Fruit fly (Drosophila melanogaster) whole organism, embryonic: ENCODE data around the gene CG34268.

Experiments
- ATbp ChIP-seq: fragments of 200-800 bp; sonication (Bioruptor generic); optimal IDR thresholded peaks from 2 replicates; lab custom pipeline; 2017; ENCODE audit warnings: missing biosample characterization, mild to moderate bottlenecking, missing genetic modification characterization, missing genetic modification reagents
- Asciz ChIP-seq: fragments of 200-800 bp; sonication (Bioruptor generic); optimal IDR thresholded peaks from 2 replicates; lab custom pipeline; 2017; ENCODE audit warnings: missing biosample characterization, mild to moderate bottlenecking, missing genetic modification characterization, missing genetic modification reagents
- Atf6 ChIP-seq: fragments of 200-800 bp; sonication (Bioruptor generic); IDR thresholded peaks from 2 replicates; pipeline ENCODE4 v1.3.6; 2022; ENCODE audit warnings: missing biosample characterization, missing genetic modification characterization
- Awh ChIP-seq: fragments of 200-800 bp; sonication (Bioruptor generic); IDR thresholded peaks from 2 replicates; pipeline ENCODE4, ENCODE4 v1.3.6; 2022; ENCODE audit warnings: missing biosample characterization, missing genetic modification characterization
- BEAF-32 ChIP-seq: fragments of 200-800 bp; sonication (Bioruptor generic); optimal IDR thresholded peaks from 3 replicates; lab custom pipeline; 2017; ENCODE audit warnings: missing biosample characterization, missing genetic modification characterization, mild to moderate bottlenecking, moderate library complexity, missing genetic modification reagents
- CG10543 ChIP-seq: fragments of 200-800 bp; sonication (Bioruptor generic); optimal IDR thresholded peaks from 3 replicates; lab custom pipeline; 2017; ENCODE audit warnings: missing biosample characterization, mild to moderate bottlenecking, missing genetic modification characterization, moderate library complexity
- CG12769 ChIP-seq: fragments of 200-800 bp; sonication (Bioruptor generic); optimal IDR thresholded peaks from 2 replicates; lab custom pipeline; 2019; ENCODE audit warnings: missing biosample characterization, mild to moderate bottlenecking, missing genetic modification characterization, moderate library complexity
- CG13296 ChIP-seq: fragments of 200-800 bp; sonication (Bioruptor generic); optimal IDR thresholded peaks from 3 replicates; lab custom pipeline; 2018; ENCODE audit warnings: missing biosample characterization, mild to moderate bottlenecking, missing genetic modification characterization
- CG13894 ChIP-seq: fragments of 200-800 bp; sonication (Bioruptor generic); optimal IDR thresholded peaks from 3 replicates; lab custom pipeline; 2018; ENCODE audit warnings: missing biosample characterization, mild to moderate bottlenecking, missing genetic modification characterization, moderate library complexity
- CG14014 ChIP-seq: fragments of 200-800 bp; sonication (Bioruptor generic); IDR thresholded peaks from 2 replicates; pipeline ENCODE4 v1.3.6; 2022; ENCODE audit warnings: missing biosample characterization, missing genetic modification characterization
- CG14860 ChIP-seq: fragments of 200-800 bp; sonication (Bioruptor generic); IDR thresholded peaks from 3 replicates; pipeline ENCODE4 v1.3.6; 2022; ENCODE audit warnings: missing biosample characterization, missing genetic modification characterization; ENCODE audit not compliant: partially characterized antibody
- CG15514 ChIP-seq: fragments of 200-800 bp; sonication (Bioruptor generic); optimal IDR thresholded peaks from 3 replicates; lab custom pipeline; 2017; ENCODE audit warnings: missing biosample characterization, missing genetic modification characterization, mild to moderate bottlenecking, moderate library complexity, missing genetic modification reagents
- CG18599 ChIP-seq: fragments of 200-800 bp; sonication (Bioruptor generic); optimal IDR thresholded peaks from 3 replicates; lab custom pipeline; 2017; ENCODE audit warnings: missing biosample characterization, missing genetic modification characterization, mild to moderate bottlenecking, moderate library complexity, missing genetic modification reagents
- CG2120 ChIP-seq: fragments of 200-800 bp; sonication (Bioruptor generic); optimal IDR thresholded peaks from 3 replicates; lab custom pipeline; 2016; ENCODE audit warnings: missing biosample characterization, missing genetic modification characterization
- CG2199 ChIP-seq: fragments of 200-800 bp; sonication (Bioruptor generic); IDR thresholded peaks from 3 replicates; pipeline ENCODE4 v1.3.6; 2022; ENCODE audit warnings: missing biosample characterization, missing genetic modification characterization
- CG3281 ChIP-seq: fragments of 200-800 bp; sonication (Bioruptor generic); optimal IDR thresholded peaks from 3 replicates; lab custom pipeline; 2017; ENCODE audit warnings: missing biosample characterization, mild to moderate bottlenecking, missing genetic modification characterization
- CG43689 ChIP-seq: fragments of 200-800 bp; sonication (Bioruptor generic); IDR thresholded peaks from 2 replicates; pipeline ENCODE4 v1.3.6; 2022; ENCODE audit warnings: missing biosample characterization, missing genetic modification characterization
- CG4424 ChIP-seq: fragments of 200-800 bp; sonication (Bioruptor generic); optimal IDR thresholded peaks from 3 replicates; lab custom pipeline; 2016; ENCODE audit warnings: missing biosample characterization, missing genetic modification characterization
- CG6654 ChIP-seq: fragments of 200-800 bp; sonication (Bioruptor generic); optimal IDR thresholded peaks from 2 replicates; lab custom pipeline; 2017; ENCODE audit warnings: missing biosample characterization, mild to moderate bottlenecking, missing genetic modification characterization
- CG7963 ChIP-seq: fragments of 200-800 bp; sonication (Bioruptor generic); IDR thresholded peaks from 3 replicates; pipeline ENCODE4 v1.3.6; 2022; ENCODE audit warnings: missing biosample characterization, missing genetic modification characterization; ENCODE audit not compliant: partially characterized antibody
- CG8089 ChIP-seq: fragments of 200-800 bp; sonication (Bioruptor generic); optimal IDR thresholded peaks from 3 replicates; lab custom pipeline; 2016; ENCODE audit warnings: missing biosample characterization, missing genetic modification characterization
- CG8290 ChIP-seq, 3 experiments: fragments of 200-800 bp; sonication (Bioruptor generic); optimal IDR thresholded peaks; 2 replicates each; lab custom pipeline; 2016 to 2019; ENCODE audit warnings: missing biosample characterization in 3 of 3, missing genetic modification characterization in 3 of 3, mild to moderate bottlenecking in 2 of 3, moderate library complexity in 1 of 3
- CG9932 ChIP-seq: fragments of 200-800 bp; sonication (Bioruptor generic); IDR thresholded peaks from 2 replicates; pipeline ENCODE4 v1.3.6; 2022; ENCODE audit warnings: missing biosample characterization, missing genetic modification characterization
- CoRest ChIP-seq: fragments of 200-800 bp; sonication (Bioruptor generic); optimal IDR thresholded peaks from 3 replicates; lab custom pipeline; 2018; ENCODE audit warnings: missing biosample characterization, mild to moderate bottlenecking, missing genetic modification characterization, moderate library complexity
- E2f2 ChIP-seq: fragments of 200-800 bp; sonication (Bioruptor generic); IDR thresholded peaks from 2 replicates; pipeline ENCODE4 v1.3.6; 2022; ENCODE audit warnings: missing biosample characterization, missing genetic modification characterization
- Fer1 ChIP-seq: fragments of 200-800 bp; sonication (Bioruptor generic); optimal IDR thresholded peaks from 2 replicates; lab custom pipeline; 2017; ENCODE audit warnings: missing biosample characterization, mild to moderate bottlenecking, missing genetic modification characterization
- GATAe ChIP-seq: fragments of 200-800 bp; sonication (Bioruptor generic); conservative IDR thresholded peaks from 2 replicates; pipeline ENCODE4 v1.3.6; 2022; ENCODE audit warnings: missing biosample characterization, missing genetic modification characterization
- Hr78 ChIP-seq, 2 experiments: fragments of 200-800 bp in 1 of 2; fragments of >200 bp in 1 of 2; sonication (Bioruptor generic) in 1 of 2; optimal IDR thresholded peaks; 2 replicates each; lab custom pipeline; 2017 to 2019; ENCODE audit warnings: missing biosample characterization in 2 of 2, missing genetic modification characterization in 2 of 2, mild to moderate bottlenecking in 1 of 2, moderate library complexity in 1 of 2
- Mrtf ChIP-seq: fragments of 200-800 bp; sonication (Bioruptor generic); IDR thresholded peaks from 3 replicates; pipeline ENCODE4 v1.3.6; 2022; ENCODE audit warnings: missing biosample characterization, missing genetic modification characterization
- NC2α ChIP-seq: fragments of 200-800 bp; sonication (Bioruptor generic); optimal IDR thresholded peaks from 2 replicates; lab custom pipeline; 2016; ENCODE audit warnings: missing biosample characterization, missing genetic modification characterization
- Nf-YA ChIP-seq: fragments of 200-800 bp; sonication (Bioruptor generic); IDR thresholded peaks from 2 replicates; pipeline ENCODE4 v1.3.6; 2022; ENCODE audit warnings: missing biosample characterization, missing genetic modification characterization
- Pdp1 ChIP-seq, 2 experiments: fragments of 200-800 bp; sonication (Bioruptor generic); optimal IDR thresholded peaks; 3 replicates each; lab custom pipeline; 2016; ENCODE audit warnings: missing biosample characterization in 2 of 2, missing genetic modification characterization in 2 of 2, mild to moderate bottlenecking in 1 of 2, moderate library complexity in 1 of 2
- Ssrp ChIP-seq: fragments of 200-800 bp; sonication (Bioruptor generic); optimal IDR thresholded peaks from 2 replicates; lab custom pipeline; 2018; ENCODE audit warnings: missing biosample characterization, mild to moderate bottlenecking, missing genetic modification characterization, moderate library complexity
- abd-A ChIP-seq: fragments of 200-800 bp; sonication (Bioruptor generic); optimal IDR thresholded peaks from 3 replicates; lab custom pipeline; 2019; ENCODE audit warnings: missing biosample characterization, mild to moderate bottlenecking, missing genetic modification characterization, moderate library complexity
- ci ChIP-seq: fragments of 200-800 bp; sonication (Bioruptor generic); IDR thresholded peaks from 3 replicates; pipeline ENCODE4 v1.3.6; 2022; ENCODE audit warnings: missing biosample characterization, missing genetic modification characterization
- crol ChIP-seq: fragments of 200-800 bp; sonication (Bioruptor generic); IDR thresholded peaks from 2 replicates; pipeline ENCODE4 v1.3.6; 2022; ENCODE audit warnings: missing biosample characterization, missing genetic modification characterization
- dmrt99B ChIP-seq: fragments of 200-800 bp; sonication (Bioruptor generic); optimal IDR thresholded peaks from 2 replicates; lab custom pipeline; 2018; ENCODE audit warnings: missing biosample characterization, mild to moderate bottlenecking, missing genetic modification characterization, moderate library complexity
- dpn ChIP-seq, 2 experiments: fragments of 200-800 bp; sonication (Bioruptor generic); optimal IDR thresholded peaks; 3 replicates each; lab custom pipeline; 2016; ENCODE audit warnings: missing biosample characterization in 2 of 2, missing genetic modification characterization in 2 of 2
- dysf ChIP-seq: fragments of 200-800 bp; sonication (Bioruptor generic); IDR thresholded peaks from 3 replicates; pipeline ENCODE4 v1.3.6; 2022; ENCODE audit warnings: missing biosample characterization, missing genetic modification characterization
- exex ChIP-seq: fragments of 200-800 bp; sonication (Bioruptor generic); optimal IDR thresholded peaks from 4 replicates; lab custom pipeline; 2018; ENCODE audit warnings: missing biosample characterization, mild to moderate bottlenecking, missing genetic modification characterization, moderate library complexity
- kay ChIP-seq: fragments of 200-800 bp; sonication (Bioruptor generic); optimal IDR thresholded peaks from 2 replicates; lab custom pipeline; 2016; ENCODE audit warnings: missing biosample characterization, missing genetic modification characterization
- nerfin-2 ChIP-seq: fragments of 200-800 bp; sonication (Bioruptor generic); IDR thresholded peaks from 2 replicates; pipeline ENCODE4 v1.3.6; 2022; ENCODE audit warnings: missing biosample characterization, missing genetic modification characterization; ENCODE audit not compliant: partially characterized antibody
- pan ChIP-seq, 4 experiments: fragments of >200 bp in 3 of 4; fragments of 200-800 bp in 1 of 4; sonication (Bioruptor generic) in 1 of 4; optimal IDR thresholded peaks in 3 of 4; IDR thresholded peaks in 1 of 4; 2 replicates each; pipeline versions ENCODE4 v1.3.6 to Lab custom; 2017 to 2022; ENCODE audit warnings: missing biosample characterization in 2 of 4, missing genetic modification characterization in 2 of 4, mixed read lengths in 1 of 4
- rib ChIP-seq: fragments of 200-800 bp; sonication (Bioruptor generic); IDR thresholded peaks from 2 replicates; pipeline ENCODE4 v1.3.6; 2022; ENCODE audit warnings: missing biosample characterization, missing genetic modification characterization
- row ChIP-seq: fragments of 200-800 bp; sonication (Bioruptor generic); IDR thresholded peaks from 3 replicates; pipeline ENCODE4 v1.3.6; 2022; ENCODE audit warnings: missing biosample characterization, missing genetic modification characterization
- so ChIP-seq: fragments of 200-800 bp; sonication (Bioruptor generic); IDR thresholded peaks from 3 replicates; pipeline ENCODE4 v1.3.6; 2022; ENCODE audit warnings: missing biosample characterization, missing genetic modification characterization
- sr ChIP-seq: fragments of 200-800 bp; sonication (Bioruptor generic); IDR thresholded peaks from 3 replicates; pipeline ENCODE4 v1.3.6; 2022; ENCODE audit warnings: missing biosample characterization, missing genetic modification characterization
- twi ChIP-seq: fragments of 200-800 bp; optimal IDR thresholded peaks from 2 replicates; lab custom pipeline; 2019; ENCODE audit warnings: missing biosample characterization, mild to moderate bottlenecking, missing genetic modification characterization, moderate library complexity
- usp ChIP-seq: fragments of >200 bp; optimal IDR thresholded peaks from 2 replicates; lab custom pipeline; 2017; ENCODE audit warnings: missing biosample characterization, missing genetic modification characterization

CG34268 gene

dm6 chr3L:510823-511227, 10.1 kb downstream of the CG34268 start (continued):
- TF ChIP-seq CG2199, result no peak
- TF ChIP-seq BEAF-32 (GFP tag; lab: Kevin White, UChicago), result no peak
- no peak for TF ChIP-seq CG6654 (GFP tag; lab: Kevin White, UChicago)
- no peak for TF ChIP-seq exex (tag; lab: Kevin White, UChicago)
- 0 out of 3 replicates have a peak, but pooled peaks have one; percentile 34 for TF ChIP-seq so (GFP tag; lab: Robert Waterston, UW)
- peak; percentile 82 for TF ChIP-seq CG12769 (tag; lab: Kevin White, UChicago)
- peak; percentile 14 for TF ChIP-seq CG15514 (GFP tag; lab: Kevin White, UChicago)
- no peak for TF ChIP-seq pan (optimal IDR thresholded peaks at IDR 0.05; lab: Kevin White, UChicago)
- TF ChIP-seq pan (GFP tag; optimal IDR thresholded peaks at IDR 0.05 in 1 of 2, IDR thresholded peaks at IDR 0.05 in 1 of 2), result peak in 1 of 2 experiments; percentile 32
- TF ChIP-seq CG7963 (GFP tag; lab: Robert Waterston, UW), result no peak
- no peak for TF ChIP-seq GATAe (GFP tag; lab: Robert Waterston, UW)
- TF ChIP-seq CoRest (tag; lab: Kevin White, UChicago), result peak; percentile 2
- TF ChIP-seq dpn (GFP tag; optimal IDR thresholded peaks at IDR 0.05; lab: Kevin White, UChicago), result no peak
- TF ChIP-seq CG13296 (GFP tag; lab: Kevin White, UChicago), result peak; percentile 10
- TF ChIP-seq ATbp, result peak; percentile 2
- TF ChIP-seq Asciz (GFP tag; lab: Kevin White, UChicago), result no peak
- no peak for TF ChIP-seq dysf (GFP tag; lab: Robert Waterston, UW)
- TF ChIP-seq CG8089, result no peak
- peak; percentile 43; the same call in 1 of the 2 replicates for TF ChIP-seq CG14014 (GFP tag; lab: Robert Waterston, UW)
- no peak for TF ChIP-seq NC2α
- no peak for TF ChIP-seq usp
- TF ChIP-seq Ssrp, result no peak
- TF ChIP-seq CG10543 (GFP tag; lab: Kevin White, UChicago), result peak; percentile 65
- peak; percentile 40 for TF ChIP-seq dmrt99B (tag; lab: Kevin White, UChicago)
- TF ChIP-seq CG4424, result no peak
- TF ChIP-seq CG18599 (GFP tag; lab: Kevin White, UChicago), result peak; percentile 30
- TF ChIP-seq Mrtf (GFP tag; lab: Robert Waterston, UW), result no peak
- no peak; the same call in 1 of the 2 replicates for TF ChIP-seq E2f2 (GFP tag; lab: Robert Waterston, UW)
- no peak for TF ChIP-seq CG43689 (GFP tag; lab: Robert Waterston, UW)
- no peak for TF ChIP-seq kay (GFP tag; lab: Kevin White, UChicago)
- no peak for TF ChIP-seq CG2120 (GFP tag; lab: Kevin White, UChicago)
- TF ChIP-seq Atf6 (GFP tag; lab: Robert Waterston, UW), result 0 out of 2 replicates have a peak, but pooled peaks have one; percentile 31
- peak; percentile 12 for TF ChIP-seq CG8290 (GFP tag; optimal IDR thresholded peaks at IDR 0.05; lab: Kevin White, UChicago)
- TF ChIP-seq CG8290 (tag; optimal IDR thresholded peaks at IDR 0.05; lab: Kevin White, UChicago), result no peak
- peak; percentile 47 for TF ChIP-seq crol (GFP tag; lab: Robert Waterston, UW)
- peak; percentile 52 for TF ChIP-seq abd-A (tag; lab: Kevin White, UChicago)
- TF ChIP-seq rib (GFP tag; lab: Robert Waterston, UW), result no peak
- peak; percentile 67; the same call in 2 of the 3 replicates for TF ChIP-seq ci (GFP tag; lab: Robert Waterston, UW)
- peak; percentile 4 for TF ChIP-seq CG3281 (GFP tag; lab: Kevin White, UChicago)
- TF ChIP-seq twi (tag; lab: Kevin White, UChicago), result peak; percentile 36
- peak; percentile 29 for TF ChIP-seq Fer1
- no peak for TF ChIP-seq Nf-YA (GFP tag; lab: Robert Waterston, UW)
- no peak for TF ChIP-seq sr (GFP tag; lab: Robert Waterston, UW)
- TF ChIP-seq CG13894, result peak; percentile 100
- TF ChIP-seq Pdp1 (GFP tag; optimal IDR thresholded peaks at IDR 0.05; lab: Kevin White, UChicago), result peak in 1 of 2 experiments; percentile 88
- TF ChIP-seq Awh, result 0 out of 2 replicates have a peak, but pooled peaks have one; percentile 49
- peak; percentile 33; the same call in 1 of the 2 replicates for TF ChIP-seq CG9932 (GFP tag; lab: Robert Waterston, UW)
- no peak for TF ChIP-seq row (GFP tag; lab: Robert Waterston, UW)
- TF ChIP-seq nerfin-2 (GFP tag; lab: Robert Waterston, UW), result no peak
- peak in 1 of 2 experiments; percentile 66 for TF ChIP-seq Hr78 (GFP tag; optimal IDR thresholded peaks at IDR 0.05; lab: Kevin White, UChicago)
- TF ChIP-seq CG14860, result no peak
